Worm (Caenorhabditis elegans): ENCODE data around the gene C52E2.2.

Gene C52E2.2

DNA sequence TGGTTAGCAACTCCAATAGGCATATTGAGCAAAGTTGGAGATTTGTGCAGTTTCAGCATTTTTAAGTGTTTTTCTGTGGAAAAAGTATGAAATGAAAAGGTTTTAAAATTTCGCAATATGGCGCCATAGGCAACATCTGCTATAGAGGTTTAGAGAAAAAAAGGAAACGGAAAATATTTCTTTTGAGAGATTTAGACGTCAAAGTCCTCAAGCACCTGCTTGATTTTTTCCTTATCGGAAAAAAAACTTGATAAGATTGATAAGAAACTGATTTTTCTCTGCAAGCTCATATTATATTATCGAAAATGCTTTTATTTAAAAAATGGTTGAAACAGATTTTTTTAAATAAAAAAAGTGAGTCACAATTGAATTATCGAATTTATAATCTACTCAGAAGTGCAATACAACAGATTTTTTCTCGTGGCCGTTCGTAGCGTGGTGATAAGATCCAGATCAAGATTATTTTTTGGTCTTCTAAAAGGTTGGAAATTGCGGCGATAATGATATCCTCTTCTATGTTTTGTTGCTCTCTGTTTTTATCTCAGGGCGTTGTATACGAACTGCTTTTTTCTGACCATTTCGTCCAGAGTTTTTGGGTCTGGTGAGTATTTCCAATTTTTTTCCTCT lies 32.5 kb upstream of the C52E2.2 start, which contains the start of gene fbxc-19:
TSS of gene fbxc-19 (plus strand) at position 536 of the 627 bp plus-strand sequence.
- TF ChIP-seq zag-1 (tag; optimal IDR thresholded peaks at IDR 0.05), result no peak
- TF ChIP-seq vab-15 (tag; optimal IDR thresholded peaks at IDR 0.05), result no peak
- no peak for TF ChIP-seq egl-27 (tag; optimal IDR thresholded peaks at IDR 0.05)
- TF ChIP-seq hlh-17 (GFP tag; optimal IDR thresholded peaks at IDR 0.05; ENCODE audit: borderline replicate concordance), result no peak
- peak; percentile 3 for TF ChIP-seq xbp-1 (tag; optimal IDR thresholded peaks at IDR 0.05)
- TF ChIP-seq irx-1 (tag; optimal IDR thresholded peaks at IDR 0.05), result no peak
- no peak for TF ChIP-seq aha-1 (tag; optimal IDR thresholded peaks at IDR 0.05)
- no peak for TF ChIP-seq mef-2 (tag; optimal IDR thresholded peaks at IDR 0.05)
- TF ChIP-seq dpl-1 (GFP tag; optimal IDR thresholded peaks at IDR 0.05), result peak; percentile 56 to 61 (median 61)
- peak; percentile 46 for TF ChIP-seq snu-23 (GFP tag; optimal IDR thresholded peaks at IDR 0.05)
- peak; percentile 81 for TF ChIP-seq tlp-1 (tag; optimal IDR thresholded peaks at IDR 0.05)
- TF ChIP-seq snpc-4 (tag; optimal IDR thresholded peaks at IDR 0.05), result peak; percentile 45
- TF ChIP-seq mep-1 (tag; optimal IDR thresholded peaks at IDR 0.05), result peak; percentile 58
- TF ChIP-seq jun-1 (tag; optimal IDR thresholded peaks at IDR 0.05), result peak; percentile 75
- peak; percentile 47 to 82 for TF ChIP-seq lin-35 (GFP tag; optimal IDR thresholded peaks at IDR 0.05)
- TF ChIP-seq sup-37 (GFP tag; optimal IDR thresholded peaks at IDR 0.05), result no peak
- peak; percentile 100 for TF ChIP-seq elt-2 (tag; optimal IDR thresholded peaks at IDR 0.05)
- peak; percentile 38 for TF ChIP-seq lir-3 (tag; optimal IDR thresholded peaks at IDR 0.05; ENCODE audit: poor library complexity)
- TF ChIP-seq mab-9 (GFP tag; IDR thresholded peaks at IDR 0.05), result no peak
- TF ChIP-seq rnt-1 (tag; optimal IDR thresholded peaks at IDR 0.05), result peak; percentile 58
- peak; percentile 63 for TF ChIP-seq nhr-11 (tag; optimal IDR thresholded peaks at IDR 0.05)
- no peak for TF ChIP-seq unc-130 (tag; optimal IDR thresholded peaks at IDR 0.05)
- peak; percentile 95 for TF ChIP-seq pqm-1 (tag; optimal IDR thresholded peaks at IDR 0.05)
- no peak for TF ChIP-seq lin-39 (tag; optimal IDR thresholded peaks at IDR 0.05)
- TF ChIP-seq nhr-19 (GFP tag; conservative IDR thresholded peaks at IDR 0.05), result peak; percentile 37
- peak; percentile 91 for TF ChIP-seq skn-1 (tag; optimal IDR thresholded peaks at IDR 0.05)
- TF ChIP-seq swsn-7 (tag; optimal IDR thresholded peaks at IDR 0.05), result peak; percentile 34
- peak; percentile 72 for TF ChIP-seq nhr-71 (tag; optimal IDR thresholded peaks at IDR 0.05)
- peak; percentile 22 for TF ChIP-seq F16B12.6 (tag; optimal IDR thresholded peaks at IDR 0.05)
- no peak for TF ChIP-seq Y116A8C.19 (tag; optimal IDR thresholded peaks at IDR 0.05; ENCODE audit: borderline replicate concordance)
- no peak for TF ChIP-seq nhr-76 (tag; optimal IDR thresholded peaks at IDR 0.05)
- TF ChIP-seq nhr-84 (tag; optimal IDR thresholded peaks at IDR 0.05), result no peak
- peak; percentile 73 for TF ChIP-seq lin-14 (GFP tag; optimal IDR thresholded peaks at IDR 0.05)
- no peak for TF ChIP-seq ztf-4 (tag; optimal IDR thresholded peaks at IDR 0.05)
- TF ChIP-seq unc-30 (tag; optimal IDR thresholded peaks at IDR 0.05), result no peak
- peak; percentile 67 to 79 for TF ChIP-seq lsy-2 (tag; optimal IDR thresholded peaks at IDR 0.05)
- TF ChIP-seq ztf-11 (tag; optimal IDR thresholded peaks at IDR 0.05), result no peak
- no peak for TF ChIP-seq fkh-4 (tag; optimal IDR thresholded peaks at IDR 0.05; ENCODE audit: borderline replicate concordance)
- TF ChIP-seq aly-2 (tag; optimal IDR thresholded peaks at IDR 0.05), result no peak
- no peak for TF ChIP-seq dsc-1 (tag; optimal IDR thresholded peaks at IDR 0.05)
- peak; percentile 83 for TF ChIP-seq nhr-85 (tag)
- TF ChIP-seq fkh-8 (tag; optimal IDR thresholded peaks at IDR 0.05), result no peak
- TF ChIP-seq tbx-2 (tag; optimal IDR thresholded peaks at IDR 0.05), result peak; percentile 34
- TF ChIP-seq nhr-20 (tag; optimal IDR thresholded peaks at IDR 0.05), result peak; percentile 60
- no peak for TF ChIP-seq C04F5.9 (tag; optimal IDR thresholded peaks at IDR 0.05)
- no peak for TF ChIP-seq unc-86 (tag; optimal IDR thresholded peaks at IDR 0.05)
- no peak for TF ChIP-seq C34B4.2 (tag; optimal IDR thresholded peaks at IDR 0.05)
- TF ChIP-seq isw-1 (GFP tag; IDR thresholded peaks at IDR 0.05), result no peak
- no peak for TF ChIP-seq sptf-1 (tag; optimal IDR thresholded peaks at IDR 0.05)
- peak; percentile 64 for TF ChIP-seq nhr-237 (tag; optimal IDR thresholded peaks at IDR 0.05)
- no peak for TF ChIP-seq unc-98 (GFP tag; IDR thresholded peaks at IDR 0.05)
- TF ChIP-seq fkh-10 (GFP tag; optimal IDR thresholded peaks at IDR 0.05), result no peak
- TF ChIP-seq egl-13 (tag; optimal IDR thresholded peaks at IDR 0.05), result no peak
